Fruit fly (Drosophila melanogaster) whole organism, wandering third instar larva: ENCODE data around the gene CG13408.

ENCODE experiments used
- CG32264 ChIP-seq: fragments of 200-800 bp; sonication (Bioruptor generic); optimal IDR thresholded peaks from 2 replicates; lab custom pipeline; 2016; ENCODE audit warnings: missing biosample characterization, missing genetic modification characterization
- CG9705 ChIP-seq: fragments of 200-800 bp; sonication (Bioruptor generic); optimal IDR thresholded peaks from 2 replicates; lab custom pipeline; 2018; ENCODE audit warnings: missing biosample characterization, mild to moderate bottlenecking, missing genetic modification characterization
- Dfd ChIP-seq: fragments of >200 bp; optimal IDR thresholded peaks from 2 replicates; lab custom pipeline; 2017; ENCODE audit warnings: missing biosample characterization, missing genetic modification characterization
- Dif ChIP-seq: fragments of 200-275, 200-300 bp; sonication (Bioruptor generic); optimal IDR thresholded peaks from 2 replicates; lab custom pipeline; 2018; ENCODE audit warnings: missing biosample characterization, missing genetic modification characterization; ENCODE audit not compliant: partially characterized antibody
- GATAd ChIP-seq: sonication (Bioruptor generic); optimal IDR thresholded peaks from 2 replicates; lab custom pipeline; 2016; ENCODE audit warnings: missing biosample characterization, missing genetic modification characterization
- Hnf4 ChIP-seq: fragments of 200-800 bp; sonication (Bioruptor generic); optimal IDR thresholded peaks from 2 replicates; lab custom pipeline; 2016; ENCODE audit warnings: missing biosample characterization, mild to moderate bottlenecking, missing genetic modification characterization
- Hr78 ChIP-seq: fragments of >200 bp; optimal IDR thresholded peaks from 2 replicates; lab custom pipeline; 2017; ENCODE audit warnings: missing biosample characterization, missing genetic modification characterization
- Hr83 ChIP-seq: fragments of 200-300 bp; sonication (Bioruptor generic); optimal IDR thresholded peaks from 2 replicates; lab custom pipeline; 2016; ENCODE audit warnings: missing biosample characterization, mild to moderate bottlenecking, missing genetic modification characterization, moderate library complexity; ENCODE audit not compliant: poor library complexity, severe bottlenecking
- Mio ChIP-seq: sonication (Bioruptor generic); optimal IDR thresholded peaks from 2 replicates; lab custom pipeline; 2016; ENCODE audit warnings: missing biosample characterization, missing genetic modification characterization
- Myc ChIP-seq: fragments of >200 bp; optimal IDR thresholded peaks from 2 replicates; lab custom pipeline; 2017
- N ChIP-seq: fragments of >200 bp; optimal IDR thresholded peaks from 2 replicates; lab custom pipeline; 2018; ENCODE audit warnings: missing biosample characterization, missing external identifiers, missing genetic modification characterization
- OdsH ChIP-seq: fragments of 200-800 bp; sonication (Bioruptor generic); optimal IDR thresholded peaks from 2 replicates; lab custom pipeline; 2016; ENCODE audit warnings: missing biosample characterization, mild to moderate bottlenecking, missing genetic modification characterization
- Rel ChIP-seq, 2 experiments: fragments of 200-800 bp; sonication (Bioruptor generic) in 1 of 2; optimal IDR thresholded peaks; 2 replicates in 1 of 2; 3 replicates in 1 of 2; lab custom pipeline; 2016 to 2019; ENCODE audit warnings: mild to moderate bottlenecking in 2 of 2, missing biosample characterization in 2 of 2, missing genetic modification characterization in 2 of 2, moderate library complexity in 1 of 2
- Sp1 ChIP-seq: fragments of 200-800 bp; sonication (Bioruptor generic); optimal IDR thresholded peaks from 3 replicates; lab custom pipeline; 2019; ENCODE audit warnings: missing biosample characterization, mild to moderate bottlenecking, missing genetic modification characterization, moderate library complexity
- br ChIP-seq: fragments of 200-800 bp; sonication (Bioruptor generic); optimal IDR thresholded peaks from 2 replicates; lab custom pipeline; 2016; ENCODE audit warnings: missing biosample characterization, missing genetic modification characterization
- dl ChIP-seq, 2 experiments: fragments of 175-275, 200-275 bp in 1 of 2; fragments of 200-275 bp in 1 of 2; sonication (Bioruptor generic); optimal IDR thresholded peaks; lab custom pipeline; 2018; ENCODE audit warnings: mild to moderate bottlenecking in 2 of 2, missing biosample characterization in 2 of 2, missing genetic modification characterization in 2 of 2, moderate library complexity in 2 of 2; ENCODE audit not compliant: partially characterized antibody in 2 of 2, insufficient read depth in 1 of 2
- dmrt93B ChIP-seq: fragments of 200-800 bp; sonication (Bioruptor generic); optimal IDR thresholded peaks from 2 replicates; lab custom pipeline; 2018; ENCODE audit warnings: missing biosample characterization, mild to moderate bottlenecking, missing genetic modification characterization
- dsf ChIP-seq: sonication (Bioruptor generic); optimal IDR thresholded peaks from 2 replicates; lab custom pipeline; 2016; ENCODE audit warnings: missing biosample characterization, missing genetic modification characterization, borderline replicate concordance
- ey ChIP-seq: fragments of 200-800 bp; sonication (Bioruptor generic); optimal IDR thresholded peaks from 2 replicates; lab custom pipeline; 2016; ENCODE audit warnings: missing biosample characterization, missing genetic modification characterization
- foxo ChIP-seq, 2 experiments: fragments of 200-800 bp; sonication (Bioruptor generic); optimal IDR thresholded peaks; 2 replicates in 1 of 2; 3 replicates in 1 of 2; lab custom pipeline; 2016 to 2017; ENCODE audit warnings: missing biosample characterization in 2 of 2, missing genetic modification characterization in 2 of 2
- fru ChIP-seq: fragments of 200-800 bp; sonication (Bioruptor generic); optimal IDR thresholded peaks from 3 replicates; lab custom pipeline; 2016; ENCODE audit warnings: missing biosample characterization, mild to moderate bottlenecking, missing genetic modification characterization
- h ChIP-seq: fragments of 200-800 bp; sonication (Bioruptor generic); optimal IDR thresholded peaks from 3 replicates; lab custom pipeline; 2016; ENCODE audit warnings: missing biosample characterization, mild to moderate bottlenecking, missing genetic modification characterization
- jim ChIP-seq: fragments of 175-275, 200-325 bp; sonication (Bioruptor generic); optimal IDR thresholded peaks from 2 replicates; lab custom pipeline; 2016; ENCODE audit warnings: missing biosample characterization, mild to moderate bottlenecking, missing genetic modification characterization
- pan ChIP-seq: fragments of >200 bp; optimal IDR thresholded peaks from 2 replicates; lab custom pipeline; 2017
- psq ChIP-seq: fragments of 200-800 bp; sonication (Bioruptor generic); optimal IDR thresholded peaks from 3 replicates; lab custom pipeline; 2017; ENCODE audit warnings: missing biosample characterization, mild to moderate bottlenecking, missing genetic modification characterization, moderate library complexity
- rgr ChIP-seq: fragments of 200-800 bp; sonication (Bioruptor generic); optimal IDR thresholded peaks from 3 replicates; lab custom pipeline; 2016; ENCODE audit warnings: missing biosample characterization, mild to moderate bottlenecking, missing genetic modification characterization
- sage ChIP-seq: fragments of 200-800 bp; sonication (Bioruptor generic); optimal IDR thresholded peaks from 2 replicates; lab custom pipeline; 2016; ENCODE audit warnings: missing biosample characterization, mild to moderate bottlenecking, missing genetic modification characterization
- sv ChIP-seq: fragments of 200-800 bp; sonication (Bioruptor generic); optimal IDR thresholded peaks from 3 replicates; lab custom pipeline; 2016; ENCODE audit warnings: missing biosample characterization, missing genetic modification characterization
- tai ChIP-seq: sonication (Bioruptor generic); optimal IDR thresholded peaks from 2 replicates; lab custom pipeline; 2016; ENCODE audit warnings: missing biosample characterization, missing genetic modification characterization
- woc ChIP-seq: sonication (Bioruptor generic); optimal IDR thresholded peaks from 2 replicates; lab custom pipeline; 2016; ENCODE audit warnings: missing biosample characterization, mild to moderate bottlenecking, missing genetic modification characterization

CG13408 gene

dm6 chr3R:22053740-22054139, 26.4 kb upstream of the CG13408 start:
- TF ChIP-seq pan = no peak
- TF ChIP-seq Rel (GFP tag; optimal IDR thresholded peaks at IDR 0.05; lab: Kevin White, UChicago) = no peak
- no peak for TF ChIP-seq Rel (tag; optimal IDR thresholded peaks at IDR 0.05; lab: Kevin White, UChicago)
- TF ChIP-seq h (GFP tag; lab: Kevin White, UChicago) = no peak
- TF ChIP-seq dl (GFP tag; optimal IDR thresholded peaks at IDR 0.05; lab: Kevin White, UChicago; ENCODE audit: insufficient read depth in 1 of 2, partially characterized antibody in 2 of 2) = no peak
- TF ChIP-seq psq (GFP tag; lab: Kevin White, UChicago) = no peak
- TF ChIP-seq Mio = no peak

- TF ChIP-seq Sp1 (GFP tag; lab: Kevin White, UChicago) (no peak), Hnf4 (GFP tag; lab: Kevin White, UChicago) (no peak), h (GFP tag; lab: Kevin White, UChicago) (peak; percentile 25), dmrt93B (no peak), N (GFP tag; lab: Kevin White, UChicago) (no peak), OdsH (GFP tag; lab: Kevin White, UChicago) (peak; percentile 26), Dif (GFP tag; lab: Kevin White, UChicago) (no peak), Rel (GFP tag; optimal IDR thresholded peaks at IDR 0.05; lab: Kevin White, UChicago) (no peak), Rel (tag; optimal IDR thresholded peaks at IDR 0.05; lab: Kevin White, UChicago) (no peak), tai (GFP tag; lab: Kevin White, UChicago) (no peak), jim (GFP tag; lab: Kevin White, UChicago) (no peak), foxo (GFP tag; optimal IDR thresholded peaks at IDR 0.05; lab: Kevin White, UChicago) (peak in 1 of 2 experiments; percentile 0), rgr (GFP tag; lab: Kevin White, UChicago) (peak; percentile 46), Hr83 (GFP tag; lab: Kevin White, UChicago) (peak; percentile 67), GATAd (GFP tag; lab: Kevin White, UChicago) (no peak), Myc (no peak)
- TF ChIP-seq, all 38 proteins: peak for 5
These were observed 23.1 kb upstream of the CG13408 start for dm6 chr3R:22057083-22057482.

- TF ChIP-seq Rel (GFP tag; optimal IDR thresholded peaks at IDR 0.05; lab: Kevin White, UChicago) (no peak), Rel (tag; optimal IDR thresholded peaks at IDR 0.05; lab: Kevin White, UChicago) (peak; percentile 10), dsf (no peak), N (GFP tag; lab: Kevin White, UChicago) (no peak), woc (no peak)
These were observed 13.7 kb upstream of the CG13408 start for dm6 chr3R:22066440-22066839.

- no peak for TF ChIP-seq Hr78 (GFP tag; lab: Kevin White, UChicago)
- no peak for TF ChIP-seq sage (GFP tag; lab: Kevin White, UChicago)
- no peak for TF ChIP-seq OdsH (GFP tag; lab: Kevin White, UChicago)
- no peak for TF ChIP-seq dsf
- no peak for TF ChIP-seq Mio
- no peak for TF ChIP-seq GATAd (GFP tag; lab: Kevin White, UChicago)
- peak; percentile 25 for TF ChIP-seq Hr83 (GFP tag; lab: Kevin White, UChicago)
These were observed 12.9 kb upstream of the CG13408 start for dm6 chr3R:22067235-22067634.

- TF ChIP-seq CG9705 (GFP tag; lab: Kevin White, UChicago) = no peak
- TF ChIP-seq Dfd (GFP tag; lab: Kevin White, UChicago) = peak; percentile 82
- no peak for TF ChIP-seq woc
- no peak for TF ChIP-seq sv (GFP tag; lab: Kevin White, UChicago)
These were observed 8.6 kb upstream of the CG13408 start for dm6 chr3R:22071628-22072027.

DNA sequence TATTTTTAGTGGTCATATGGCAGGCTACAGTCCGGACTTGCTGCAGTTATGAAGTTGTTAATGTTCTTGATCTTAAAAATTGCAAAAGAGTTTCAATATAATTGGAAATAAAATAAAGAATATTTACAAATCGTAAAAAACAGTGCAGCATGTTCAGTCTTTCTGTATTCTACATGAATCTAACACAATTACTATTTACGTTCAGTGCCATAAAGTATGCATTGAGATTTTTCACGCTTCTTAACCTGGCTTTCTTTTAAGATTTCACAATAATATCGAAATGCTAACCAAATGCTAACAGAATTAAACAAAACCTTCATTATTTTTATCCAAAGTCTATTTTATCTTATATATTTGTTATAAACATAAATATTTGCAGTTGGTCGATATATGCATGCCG, 7.6 kb upstream of the CG13408 start:
- TF ChIP-seq ey (GFP tag; lab: Kevin White, UChicago) (no peak), Myc (peak; percentile 18)

dm6 chr3R:22086297-22086696, 6.1 kb downstream of the CG13408 start, which contains the start of gene BomT3:
TSS of gene BomT3 (minus strand) at chr3R:22086397.
- TF ChIP-seq br = no peak
- TF ChIP-seq CG32264 (GFP tag; lab: Kevin White, UChicago) = no peak
- no peak for TF ChIP-seq jim (GFP tag; lab: Kevin White, UChicago)
- no peak for TF ChIP-seq tai (GFP tag; lab: Kevin White, UChicago)
- no peak for TF ChIP-seq Hr78 (GFP tag; lab: Kevin White, UChicago)
- no peak for TF ChIP-seq N (GFP tag; lab: Kevin White, UChicago)
- no peak for TF ChIP-seq fru (GFP tag; lab: Kevin White, UChicago)
- no peak for TF ChIP-seq GATAd (GFP tag; lab: Kevin White, UChicago)
- TF ChIP-seq foxo (GFP tag; optimal IDR thresholded peaks at IDR 0.05; lab: Kevin White, UChicago) = no peak
- no peak for TF ChIP-seq OdsH (GFP tag; lab: Kevin White, UChicago)
- no peak for TF ChIP-seq sage (GFP tag; lab: Kevin White, UChicago)
- TF ChIP-seq h (GFP tag; lab: Kevin White, UChicago) = no peak
